Worm (Caenorhabditis elegans): ENCODE measurements around the gene Y45G5AM.9.

ce11 chrV:4160086-4160485 is 34.4 kb downstream of the Y45G5AM.9 start, which contains the start of gene Y45G5AM.5:
- TF ChIP-seq ztf-23 (GFP tag; IDR thresholded peaks at IDR 0.05) (no peak), med-1 (GFP tag; optimal IDR thresholded peaks at IDR 0.05; ENCODE audit: insufficient read depth) (no peak), cog-1 (tag; optimal IDR thresholded peaks at IDR 0.05) (no peak), tab-1 (GFP tag; IDR thresholded peaks at IDR 0.05) (no peak), T22C8.4 (GFP tag; IDR thresholded peaks at IDR 0.05) (no peak), klf-2 (GFP tag; conservative IDR thresholded peaks at IDR 0.05) (no peak), flt-1 (GFP tag; IDR thresholded peaks at IDR 0.05) (no peak)

Measured in whole organism, midembryonic.